Worm (Caenorhabditis elegans) whole organism, L4 larva: ENCODE data around the gene Y59A8B.8.

ENCODE experiments used
- F10B5.3 ChIP-seq: sonication (generic microtip); optimal IDR thresholded peaks from 2 replicates; lab custom pipeline; 2016; ENCODE audit warnings: mild to moderate bottlenecking, missing genetic modification characterization, missing compliant biosample characterization
- F44E2.7 ChIP-seq: fragments of 200-800 bp; sonication (Bioruptor generic); IDR thresholded peaks from 2 replicates; pipeline ENCODE4 v2.1.2; 2022; ENCODE audit warnings: missing genetic modification characterization, missing compliant biosample characterization
- F49E8.2 ChIP-seq: sonication (generic microtip); optimal IDR thresholded peaks from 2 replicates; lab custom pipeline; 2016; ENCODE audit warnings: missing compliant biosample characterization, mild to moderate bottlenecking, missing genetic modification characterization, borderline replicate concordance
- T26A8.4 ChIP-seq: fragments of 200-800 bp; sonication (Bioruptor generic); IDR thresholded peaks from 2 replicates; pipeline ENCODE4 v1.3.6; 2022; ENCODE audit warnings: missing genetic modification characterization, missing compliant biosample characterization
- ceh-44 ChIP-seq: fragments of 200-800 bp; sonication (Bioruptor generic); IDR thresholded peaks from 2 replicates; pipeline ENCODE4 v1.3.6; 2022; ENCODE audit warnings: missing genetic modification reagents, missing genetic modification characterization, missing compliant biosample characterization
- ces-1 ChIP-seq: fragments of 150-350 bp; sonication (generic microtip); optimal IDR thresholded peaks from 4 replicates; lab custom pipeline; 2014; ENCODE audit warnings: missing biosample characterization, missing genetic modification reagents, missing genetic modification characterization
- daf-19 ChIP-seq: fragments of 200-800 bp; sonication (Bioruptor generic); conservative IDR thresholded peaks from 2 replicates; pipeline ENCODE4 v1.3.6; 2022; ENCODE audit warnings: missing genetic modification characterization, missing compliant biosample characterization
- dmd-6 ChIP-seq: fragments of 200-800 bp; sonication (Bioruptor generic); IDR thresholded peaks from 2 replicates; pipeline ENCODE4 v1.3.6; 2022; ENCODE audit warnings: missing genetic modification reagents, missing genetic modification characterization, missing compliant biosample characterization
- dpl-1 ChIP-seq: fragments of 150-350 bp; optimal IDR thresholded peaks from 2 replicates; lab custom pipeline; 2014; ENCODE audit warnings: missing biosample characterization, missing genetic modification reagents, missing genetic modification characterization
- fkh-10 ChIP-seq: fragments of 150-350 bp; optimal IDR thresholded peaks from 2 replicates; lab custom pipeline; 2014; ENCODE audit warnings: missing biosample characterization, missing genetic modification reagents, missing genetic modification characterization
- fos-1 ChIP-seq: fragments of 150-350 bp; optimal IDR thresholded peaks from 2 replicates; lab custom pipeline; 2014; ENCODE audit warnings: missing biosample characterization, missing genetic modification characterization
- jun-1 ChIP-seq: fragments of 150-350 bp; optimal IDR thresholded peaks from 2 replicates; lab custom pipeline; 2014; ENCODE audit warnings: missing biosample characterization, missing genetic modification reagents, missing genetic modification characterization
- lim-7 ChIP-seq: fragments of 200-800 bp; sonication (Bioruptor generic); IDR thresholded peaks from 2 replicates; pipeline ENCODE4 v1.3.6; 2022; ENCODE audit warnings: missing genetic modification characterization, missing compliant biosample characterization
- lin-15B ChIP-seq: fragments of 150-350 bp; sonication (generic microtip); optimal IDR thresholded peaks from 3 replicates; lab custom pipeline; 2014; ENCODE audit warnings: missing biosample characterization, missing genetic modification characterization
- lsy-2 ChIP-seq, 2 experiments: fragments of 150-350 bp in 1 of 2; sonication (generic microtip) in 1 of 2; optimal IDR thresholded peaks; 2 replicates each; lab custom pipeline; 2014 to 2017; ENCODE audit warnings: missing biosample characterization in 2 of 2, missing genetic modification characterization in 2 of 2
- mdt-29 ChIP-seq: fragments of 200-800 bp; sonication (Bioruptor generic); IDR thresholded peaks from 2 replicates; pipeline ENCODE4 v1.3.6; 2022; ENCODE audit warnings: missing genetic modification reagents, missing genetic modification characterization, missing compliant biosample characterization
- mxl-2 ChIP-seq: fragments of 200-800 bp; sonication (Bioruptor generic); conservative IDR thresholded peaks from 2 replicates; pipeline ENCODE4 v1.3.6; 2022; ENCODE audit warnings: missing genetic modification reagents, missing genetic modification characterization, missing compliant biosample characterization
- nhr-10 ChIP-seq: fragments of 150-350 bp; optimal IDR thresholded peaks from 2 replicates; lab custom pipeline; 2014; ENCODE audit warnings: missing biosample characterization, missing genetic modification characterization
- nhr-11 ChIP-seq: fragments of 150-350 bp; optimal IDR thresholded peaks from 2 replicates; lab custom pipeline; 2014; ENCODE audit warnings: missing biosample characterization, missing genetic modification characterization
- nhr-28 ChIP-seq: fragments of 150-350 bp; optimal IDR thresholded peaks from 2 replicates; lab custom pipeline; 2014; ENCODE audit warnings: missing biosample characterization, missing genetic modification characterization
- nhr-41 ChIP-seq: fragments of 200-800 bp; sonication (Bioruptor generic); IDR thresholded peaks from 2 replicates; pipeline ENCODE4 v1.3.6; 2022; ENCODE audit warnings: missing genetic modification reagents, missing genetic modification characterization, missing compliant biosample characterization
- nhr-77 ChIP-seq: fragments of 150-350 bp; optimal IDR thresholded peaks from 2 replicates; lab custom pipeline; 2014; ENCODE audit warnings: missing biosample characterization, missing genetic modification characterization
- rbr-2 ChIP-seq: sonication (generic microtip); optimal IDR thresholded peaks from 2 replicates; lab custom pipeline; 2016; ENCODE audit warnings: missing genotype, missing genetic modification characterization, missing compliant biosample characterization
- set-16 ChIP-seq: fragments of 200-800 bp; sonication (Bioruptor generic); IDR thresholded peaks from 2 replicates; pipeline ENCODE4 v1.3.6; 2022; ENCODE audit warnings: missing genetic modification reagents, missing genetic modification characterization, missing compliant biosample characterization
- skn-1 ChIP-seq: fragments of 150-350 bp; optimal IDR thresholded peaks from 2 replicates; lab custom pipeline; 2014; ENCODE audit warnings: missing biosample characterization, missing genetic modification characterization
- unc-130 ChIP-seq: sonication (generic microtip); optimal IDR thresholded peaks from 2 replicates; lab custom pipeline; 2016; ENCODE audit warnings: missing genetic modification reagents, missing genetic modification characterization, missing compliant biosample characterization
- unc-62 ChIP-seq, 3 experiments: fragments of 150-350 bp in 1 of 3; sonication (generic microtip); optimal IDR thresholded peaks in 2 of 3; peaks in 1 of 3; 1 replicate in 1 of 3; 2 replicates in 2 of 3; lab custom pipeline; 2014 to 2017; ENCODE audit warnings: missing biosample characterization in 3 of 3, missing genetic modification characterization in 3 of 3, missing genetic modification reagents in 3 of 3, missing genotype in 1 of 3
- zip-11 ChIP-seq: fragments of 200-800 bp; sonication (Bioruptor generic); IDR thresholded peaks from 2 replicates; pipeline ENCODE4 v1.3.6; 2022; ENCODE audit warnings: missing genetic modification characterization, missing compliant biosample characterization
- ztf-11 ChIP-seq: fragments of 150-350 bp; optimal IDR thresholded peaks from 2 replicates; lab custom pipeline; 2014; ENCODE audit warnings: missing biosample characterization, missing genetic modification characterization

Y59A8B.8 gene

ce11 chrV:18022179-18022578 lies 43.9 kb downstream of the Y59A8B.8 start, which contains the start of gene prp-6:
TSS of gene prp-6 (plus strand) at chrV:18022479.
- TF ChIP-seq dmd-6 (GFP tag; lab: Robert Waterston, UW) = no peak
- no peak for TF ChIP-seq nhr-11
- TF ChIP-seq lim-7 = no peak
- TF ChIP-seq lsy-2 (tag; optimal IDR thresholded peaks at IDR 0.05; lab: Kevin White, UChicago) = no peak
- TF ChIP-seq mdt-29 (GFP tag; lab: Robert Waterston, UW) = no peak
- no peak for TF ChIP-seq nhr-77 (tag; lab: Kevin White, UChicago)
- TF ChIP-seq zip-11 (GFP tag; lab: Robert Waterston, UW) = no peak
- TF ChIP-seq nhr-41 = no peak
- no peak for TF ChIP-seq T26A8.4 (GFP tag; lab: Robert Waterston, UW)
- no peak for TF ChIP-seq jun-1
- no peak for TF ChIP-seq nhr-28 (tag; lab: Kevin White, UChicago)
- TF ChIP-seq ceh-44 (GFP tag; lab: Robert Waterston, UW) = no peak
- no peak for TF ChIP-seq ces-1 (GFP tag; lab: Kevin White, UChicago)

- TF ChIP-seq nhr-28 (tag; lab: Kevin White, UChicago) (peak; percentile 19), ztf-11 (tag; lab: Kevin White, UChicago) (no peak), dpl-1 (GFP tag; lab: Kevin White, UChicago) (peak; percentile 10)
- TF ChIP-seq, all 104 proteins: peak for 2
These were observed 44.6 kb downstream of the Y59A8B.8 start for ce11 chrV:18021464-18021863.

ce11 chrV:18017226-18017625 lies 48.9 kb downstream of the Y59A8B.8 start, which contains the start of gene srh-134:
TSS of gene srh-134 (minus strand) at chrV:18017326.
- no peak for TF ChIP-seq set-16

- TF ChIP-seq nhr-10 (tag; lab: Kevin White, UChicago) (no peak), unc-62 (GFP tag; optimal IDR thresholded peaks at IDR 0.05 in 1 of 2; lab: Kevin White, UChicago) (no peak), unc-62 (tag; optimal IDR thresholded peaks at IDR 0.05; lab: Kevin White, UChicago) (no peak), daf-19 (no peak), unc-130 (GFP tag; lab: Kevin White, UChicago) (no peak), mxl-2 (GFP tag; lab: Robert Waterston, UW) (no peak), fkh-10 (GFP tag; lab: Kevin White, UChicago) (no peak), fos-1 (tag; lab: Kevin White, UChicago) (no peak), F10B5.3 (tag; lab: Kevin White, UChicago) (no peak), F49E8.2 (tag; lab: Kevin White, UChicago) (no peak), lin-15B (tag; lab: Kevin White, UChicago) (no peak), lsy-2 (tag; optimal IDR thresholded peaks at IDR 0.05; lab: Kevin White, UChicago) (no peak), skn-1 (tag; lab: Kevin White, UChicago) (no peak), rbr-2 (no peak), F44E2.7 (no peak)
These were observed 52.0 kb downstream of the Y59A8B.8 start, which contains the start of gene srh-133 for ce11 chrV:18014116-18014515. TSS of gene srh-133 (minus strand) at chrV:18014216.
